Fruit fly (Drosophila melanogaster): ENCODE results near the gene CG42852.

Gene CG42852

dm6 chr3L:16765647-16766628 is 10.6 kb downstream of the CG42852 start, which contains the start of gene Nrt:
Gene Nrt, plus strand, starts transcription at chr3L:16766072.
- TF ChIP-seq CG17801 (GFP tag; optimal IDR thresholded peaks at IDR 0.05; ENCODE audit: partially characterized antibody): peak; percentile 77

dm6 chr3L:16766901-16767300 is 11.6 kb downstream of the CG42852 start:
- no peak for TF ChIP-seq CG17801 (GFP tag; optimal IDR thresholded peaks at IDR 0.05; ENCODE audit: partially characterized antibody)

dm6 chr3L:16768001-16768652 is 12.8 kb downstream of the CG42852 start:
- no peak for TF ChIP-seq CG17801 (GFP tag; optimal IDR thresholded peaks at IDR 0.05; ENCODE audit: partially characterized antibody)

- TF ChIP-seq CG17801 (GFP tag; optimal IDR thresholded peaks at IDR 0.05; ENCODE audit: partially characterized antibody): no peak
These were observed 14.6 kb downstream of the CG42852 start for dm6 chr3L:16769866-16770265.

dm6 chr3L:16772755-16773523 is 17.6 kb downstream of the CG42852 start:
- no peak for TF ChIP-seq CG17801 (GFP tag; optimal IDR thresholded peaks at IDR 0.05; ENCODE audit: partially characterized antibody)

DNA sequence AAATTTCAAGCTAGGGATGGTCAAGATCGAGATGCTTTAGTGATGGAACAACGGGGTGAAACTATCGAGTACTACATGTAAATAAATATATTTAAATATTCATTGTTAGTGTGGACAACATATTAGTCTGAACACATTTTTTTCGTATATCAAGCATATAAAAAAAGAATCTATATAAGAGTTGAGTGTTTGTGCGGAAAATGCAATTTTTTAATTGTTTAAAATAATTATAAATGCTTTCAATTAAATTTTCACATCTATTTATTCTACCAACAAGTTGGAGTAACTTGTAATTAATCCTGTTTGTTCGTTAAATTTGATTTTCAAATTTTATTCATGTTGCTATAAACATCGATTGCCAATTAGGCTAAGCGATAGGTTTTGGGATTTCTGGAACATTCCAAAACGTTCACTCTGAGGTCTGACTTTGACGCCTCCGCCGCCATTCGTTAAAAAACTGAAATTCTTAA is 24.4 kb downstream of the CG42852 start, which contains the start of the genes mus302 and CG9705:
Gene mus302, minus strand, starts transcription at position 33 of the 470 bp plus-strand sequence.
Gene CG9705, plus strand, starts transcription at position 397 of the 470 bp plus-strand sequence.
- no peak for TF ChIP-seq CG17801 (GFP tag; optimal IDR thresholded peaks at IDR 0.05; ENCODE audit: partially characterized antibody)

- no peak for TF ChIP-seq CG17801 (GFP tag; optimal IDR thresholded peaks at IDR 0.05; ENCODE audit: partially characterized antibody)
These were observed 25.0 kb downstream of the CG42852 start for dm6 chr3L:16780317-16780716.

DNA sequence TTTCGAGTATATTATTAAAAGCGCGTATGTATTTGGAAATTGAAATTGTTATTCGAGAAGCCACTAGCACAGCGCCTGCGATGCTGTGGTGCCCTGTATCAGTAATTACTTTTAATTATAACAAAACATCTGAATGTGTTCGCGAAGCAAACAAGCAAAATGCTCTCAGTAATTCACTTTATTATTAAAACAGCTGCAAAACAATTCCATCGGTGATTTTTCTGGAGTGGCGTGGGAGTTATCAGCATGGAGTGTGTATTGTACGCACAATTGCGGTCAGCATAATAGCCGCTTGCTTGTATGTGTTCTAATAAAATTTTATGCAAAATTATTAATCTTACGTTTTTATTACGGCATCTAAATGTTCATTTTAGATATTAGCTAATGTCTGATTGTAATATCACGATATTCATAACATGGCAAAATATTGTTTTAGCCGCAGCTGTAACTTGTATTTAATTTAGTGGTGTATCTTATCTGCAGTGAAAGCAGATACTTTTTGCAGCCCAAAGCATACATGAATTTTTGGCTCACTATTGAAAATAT is 27.0 kb downstream of the CG42852 start:
- peak; percentile 48 for TF ChIP-seq CG17801 (GFP tag; optimal IDR thresholded peaks at IDR 0.05; ENCODE audit: partially characterized antibody)

DNA sequence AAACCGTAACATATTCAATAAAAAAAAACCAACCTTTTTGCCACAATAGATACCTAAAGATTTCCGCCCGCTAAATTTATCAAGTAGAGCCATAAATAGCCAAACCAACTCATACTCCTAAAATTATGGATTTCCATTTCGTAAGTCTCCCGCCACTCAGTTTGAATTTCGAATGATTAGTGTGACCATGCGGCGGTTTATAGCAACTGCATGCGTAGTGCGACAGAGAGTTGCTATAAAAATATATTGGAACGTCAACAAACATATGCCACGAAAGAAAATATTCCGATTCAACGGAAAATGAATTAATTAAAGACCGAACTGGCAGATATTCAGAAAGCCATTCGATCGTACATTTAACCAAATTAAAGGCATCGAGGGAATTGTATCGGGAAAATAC is 27.5 kb downstream of the CG42852 start, which contains the start of gene CG9706:
Gene CG9706, plus strand, starts transcription at position 222 of the 400 bp plus-strand sequence.
- no peak for TF ChIP-seq CG17801 (GFP tag; optimal IDR thresholded peaks at IDR 0.05; ENCODE audit: partially characterized antibody)

dm6 chr3L:16786728-16787127 is 31.4 kb downstream of the CG42852 start, which contains the start of gene eIF3e:
Gene eIF3e, minus strand, starts transcription at chr3L:16786941.
- no peak for TF ChIP-seq CG17801 (GFP tag; optimal IDR thresholded peaks at IDR 0.05; ENCODE audit: partially characterized antibody)

- peak; percentile 15 for TF ChIP-seq CG17801 (GFP tag; optimal IDR thresholded peaks at IDR 0.05; ENCODE audit: partially characterized antibody)
These were observed 41.3 kb downstream of the CG42852 start for dm6 chr3L:16796603-16797002.

dm6 chr3L:16800026-16800425 is 44.7 kb downstream of the CG42852 start:
- TF ChIP-seq CG17801 (GFP tag; optimal IDR thresholded peaks at IDR 0.05; ENCODE audit: partially characterized antibody): peak; percentile 54

DNA sequence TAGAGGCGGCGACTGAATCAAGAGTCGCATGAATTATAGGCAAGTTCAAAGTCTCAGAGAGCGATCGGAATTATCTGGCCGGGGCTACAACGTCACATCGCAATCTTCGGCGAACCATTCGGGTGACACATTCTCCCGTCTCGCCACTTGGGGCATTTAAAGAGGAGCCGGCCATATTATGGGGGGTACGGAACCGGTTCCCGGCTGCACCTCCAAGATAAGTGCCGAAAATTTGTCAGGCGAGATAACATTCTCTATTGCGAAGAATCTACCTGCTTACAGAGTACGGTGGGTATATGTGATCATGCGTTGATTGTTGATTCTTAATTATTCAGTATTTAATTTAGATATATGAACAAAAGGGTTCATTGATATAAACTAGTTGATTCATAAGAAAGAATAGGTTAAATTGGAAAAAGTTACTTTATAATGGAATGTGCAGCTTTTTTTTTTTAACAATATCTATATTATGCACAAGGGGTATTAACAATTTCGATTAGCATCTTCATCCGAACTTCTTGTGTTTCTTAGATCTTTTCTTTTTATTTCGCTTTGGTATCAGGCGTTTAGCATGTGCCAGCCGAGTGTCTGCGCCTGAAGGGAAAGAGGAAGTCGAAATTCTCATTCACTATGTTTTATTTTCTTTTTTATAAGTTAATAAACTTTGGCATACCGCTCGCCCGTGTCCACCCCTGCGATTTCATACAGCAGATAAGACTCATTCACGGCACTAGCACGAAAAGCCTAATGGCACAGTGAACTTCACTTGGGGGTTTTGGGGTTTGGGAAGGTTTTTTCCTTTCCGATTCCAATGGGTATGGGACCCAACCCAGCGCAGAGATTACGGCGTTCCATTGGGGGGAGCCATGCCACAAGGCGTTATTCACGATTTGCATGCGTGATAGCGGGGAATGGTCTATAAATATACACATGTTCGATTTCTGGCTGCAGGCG is 46.5 kb downstream of the CG42852 start:
- TF ChIP-seq CG17801 (GFP tag; optimal IDR thresholded peaks at IDR 0.05; ENCODE audit: partially characterized antibody): no peak
